Fruit fly (Drosophila melanogaster) whole organism, embryonic: ENCODE data around the gene Pde6.

Experiments used
- CG10565 ChIP-seq: fragments of 200-800 bp; sonication (Bioruptor generic); optimal IDR thresholded peaks from 3 replicates; lab custom pipeline; 2016; ENCODE audit warnings: missing biosample characterization, mild to moderate bottlenecking, missing genetic modification characterization
- CG13624 ChIP-seq: fragments of 200-800 bp; sonication (Bioruptor generic); optimal IDR thresholded peaks from 2 replicates; lab custom pipeline; 2016; ENCODE audit warnings: missing biosample characterization, missing genetic modification characterization
- CG1529 ChIP-seq: fragments of 200-800 bp; sonication (Bioruptor generic); optimal IDR thresholded peaks from 3 replicates; lab custom pipeline; 2018; ENCODE audit warnings: missing biosample characterization, missing genetic modification characterization
- CG16779 ChIP-seq: fragments of 200-800 bp; sonication (Bioruptor generic); IDR thresholded peaks from 2 replicates; pipeline ENCODE4 v1.3.6; 2022; ENCODE audit warnings: missing biosample characterization, missing genetic modification characterization
- Dll ChIP-seq: fragments of 200-800 bp; sonication (Bioruptor generic); IDR thresholded peaks from 4 replicates; pipeline ENCODE4 v1.3.6; 2022; ENCODE audit warnings: missing biosample characterization, missing genetic modification characterization; ENCODE audit not compliant: partially characterized antibody
- Gug ChIP-seq: fragments of 200-800 bp; sonication (Bioruptor generic); IDR thresholded peaks from 4 replicates; pipeline ENCODE4 v1.3.6; 2022; ENCODE audit warnings: missing biosample characterization, missing genetic modification characterization
- HLH3B ChIP-seq: fragments of 200-800 bp; sonication (Bioruptor generic); IDR thresholded peaks from 2 replicates; pipeline ENCODE4 v1.3.6; 2022; ENCODE audit warnings: missing biosample characterization, missing genetic modification characterization
- Optix ChIP-seq: fragments of 200-800 bp; sonication (Bioruptor generic); IDR thresholded peaks from 3 replicates; pipeline ENCODE4 v1.3.6; 2022; ENCODE audit warnings: missing biosample characterization, missing genetic modification characterization
- Ssrp ChIP-seq: fragments of 200-800 bp; sonication (Bioruptor generic); optimal IDR thresholded peaks from 2 replicates; lab custom pipeline; 2018; ENCODE audit warnings: missing biosample characterization, mild to moderate bottlenecking, missing genetic modification characterization, moderate library complexity
- Usf ChIP-seq: fragments of 200-800 bp; sonication (Bioruptor generic); optimal IDR thresholded peaks from 2 replicates; lab custom pipeline; 2017; ENCODE audit warnings: missing genotype, missing biosample characterization, missing genetic modification characterization
- h ChIP-seq: fragments of >200 bp; optimal IDR thresholded peaks from 2 replicates; lab custom pipeline; 2017
- inv ChIP-seq: fragments of 200-800 bp; sonication (Bioruptor generic); IDR thresholded peaks from 2 replicates; pipeline ENCODE4 v1.3.6; 2022; ENCODE audit warnings: missing biosample characterization, missing genetic modification characterization; ENCODE audit not compliant: partially characterized antibody
- wdn ChIP-seq: fragments of 200-800 bp; sonication (Bioruptor generic); IDR thresholded peaks from 2 replicates; pipeline ENCODE4 v1.3.6; 2022; ENCODE audit warnings: missing biosample characterization, missing genetic modification characterization

DNA sequence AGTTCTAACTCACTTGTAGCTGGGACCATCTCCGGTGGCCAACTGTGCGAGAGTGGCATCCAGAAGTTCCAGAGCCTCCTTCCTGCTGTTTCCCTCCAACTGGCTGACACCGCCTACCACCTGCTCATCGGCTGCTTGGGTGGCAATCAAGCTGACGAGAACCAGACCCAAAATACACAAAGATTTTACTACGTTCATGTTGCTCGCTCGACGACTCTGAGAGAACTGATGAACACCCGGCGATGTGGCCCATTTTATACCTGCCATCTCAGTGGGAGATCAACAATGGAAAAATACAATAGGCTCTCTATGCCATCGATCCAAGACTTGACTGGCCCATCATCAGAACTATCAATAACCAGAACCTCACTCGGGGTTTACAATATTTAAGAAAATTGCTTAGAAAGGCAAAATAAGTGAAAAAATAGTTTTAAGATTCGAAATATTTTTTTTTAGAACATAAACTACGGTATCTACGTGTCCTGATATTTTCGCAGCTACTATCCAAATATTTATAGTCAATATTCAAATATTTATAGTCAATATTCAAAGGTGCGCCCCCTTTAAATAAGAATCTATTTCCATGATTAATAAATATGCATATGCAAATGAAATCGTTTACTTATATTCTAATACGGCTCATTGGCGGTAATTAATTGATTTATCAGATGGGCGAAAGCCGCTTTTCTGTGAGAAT, 11.5 kb upstream of the Pde6 start, which contains the start of gene Cys:
- TF ChIP-seq Usf (GFP tag; lab: Kevin White, UChicago) (no peak), HLH3B (GFP tag; lab: Robert Waterston, UW) (no peak), CG10565 (GFP tag; lab: Kevin White, UChicago) (no peak), Dll (GFP tag; lab: Robert Waterston, UW) (no peak), Ssrp (tag; lab: Kevin White, UChicago) (no peak), wdn (0 out of 2 replicates have a peak, but pooled peaks have one; percentile 28), CG16779 (GFP tag; lab: Robert Waterston, UW) (peak; percentile 36; the same call in 1 of the 2 replicates), Optix (GFP tag; lab: Robert Waterston, UW) (no peak), CG1529 (GFP tag; lab: Kevin White, UChicago) (no peak), CG13624 (no peak), h (lab: Kevin White, UChicago) (no peak), Gug (GFP tag; lab: Robert Waterston, UW) (no peak), inv (GFP tag; lab: Robert Waterston, UW) (no peak)
